Worm (Caenorhabditis elegans): ENCODE results near the gene sek-6.
A peak's percentile ranks its signal among the peaks of the same experiment; 100 is the strongest.

The sek-6 gene

ce11 chrX:10076334-10076733, 45.4 kb downstream of the sek-6 start:
- TF ChIP-seq cog-1 (tag; optimal IDR thresholded peaks at IDR 0.05) (no peak), med-1 (GFP tag; optimal IDR thresholded peaks at IDR 0.05; ENCODE audit: insufficient read depth) (no peak), flt-1 (GFP tag; IDR thresholded peaks at IDR 0.05) (no peak), T22C8.4 (GFP tag; IDR thresholded peaks at IDR 0.05) (no peak), ztf-23 (GFP tag; IDR thresholded peaks at IDR 0.05) (no peak), tab-1 (GFP tag; IDR thresholded peaks at IDR 0.05) (no peak), ztf-29 (GFP tag; IDR thresholded peaks at IDR 0.05) (no peak), ref-1 (GFP tag; conservative IDR thresholded peaks at IDR 0.05) (no peak), klf-2 (GFP tag; conservative IDR thresholded peaks at IDR 0.05) (no peak)

- TF ChIP-seq flt-1 (GFP tag; IDR thresholded peaks at IDR 0.05) (no peak), klf-2 (GFP tag; conservative IDR thresholded peaks at IDR 0.05) (no peak), T22C8.4 (GFP tag; IDR thresholded peaks at IDR 0.05) (no peak), ref-1 (GFP tag; conservative IDR thresholded peaks at IDR 0.05) (no peak), med-1 (GFP tag; optimal IDR thresholded peaks at IDR 0.05; ENCODE audit: insufficient read depth) (no peak)
These were observed 46.3 kb downstream of the sek-6 start, which contains the start of gene col-176 for ce11 chrX:10077297-10077696. col-176 (plus strand) TSS chrX:10077597.

- TF ChIP-seq ztf-23 (GFP tag; IDR thresholded peaks at IDR 0.05) (peak; percentile 38; the same call in 1 of the 2 replicates), flt-1 (GFP tag; IDR thresholded peaks at IDR 0.05) (no peak), T22C8.4 (GFP tag; IDR thresholded peaks at IDR 0.05) (no peak), ref-1 (GFP tag; conservative IDR thresholded peaks at IDR 0.05) (no peak), med-1 (GFP tag; optimal IDR thresholded peaks at IDR 0.05; ENCODE audit: insufficient read depth) (no peak), ztf-29 (GFP tag; IDR thresholded peaks at IDR 0.05) (no peak)
These were observed 47.1 kb downstream of the sek-6 start for ce11 chrX:10078089-10078488.

ce11 chrX:10078637-10079036, 47.7 kb downstream of the sek-6 start:
- TF ChIP-seq cog-1 (tag; optimal IDR thresholded peaks at IDR 0.05) (no peak), flt-1 (GFP tag; IDR thresholded peaks at IDR 0.05) (no peak), ref-1 (GFP tag; conservative IDR thresholded peaks at IDR 0.05) (no peak), med-1 (GFP tag; optimal IDR thresholded peaks at IDR 0.05; ENCODE audit: insufficient read depth) (no peak), ztf-23 (GFP tag; IDR thresholded peaks at IDR 0.05) (no peak), T22C8.4 (GFP tag; IDR thresholded peaks at IDR 0.05) (no peak), klf-2 (GFP tag; conservative IDR thresholded peaks at IDR 0.05) (no peak), ztf-29 (GFP tag; IDR thresholded peaks at IDR 0.05) (no peak), tab-1 (GFP tag; IDR thresholded peaks at IDR 0.05) (no peak)

- no peak for TF ChIP-seq med-1 (GFP tag; optimal IDR thresholded peaks at IDR 0.05; ENCODE audit: insufficient read depth)
- no peak for TF ChIP-seq ztf-23 (GFP tag; IDR thresholded peaks at IDR 0.05)
- TF ChIP-seq tab-1 (GFP tag; IDR thresholded peaks at IDR 0.05): no peak
- TF ChIP-seq klf-2 (GFP tag; conservative IDR thresholded peaks at IDR 0.05): no peak
- TF ChIP-seq ztf-29 (GFP tag; IDR thresholded peaks at IDR 0.05): no peak
- TF ChIP-seq ref-1 (GFP tag; conservative IDR thresholded peaks at IDR 0.05): no peak
- TF ChIP-seq T22C8.4 (GFP tag; IDR thresholded peaks at IDR 0.05): no peak
- no peak for TF ChIP-seq cog-1 (tag; optimal IDR thresholded peaks at IDR 0.05)
- TF ChIP-seq flt-1 (GFP tag; IDR thresholded peaks at IDR 0.05): no peak
These were observed 48.3 kb downstream of the sek-6 start for ce11 chrX:10079230-10079629.

DNA sequence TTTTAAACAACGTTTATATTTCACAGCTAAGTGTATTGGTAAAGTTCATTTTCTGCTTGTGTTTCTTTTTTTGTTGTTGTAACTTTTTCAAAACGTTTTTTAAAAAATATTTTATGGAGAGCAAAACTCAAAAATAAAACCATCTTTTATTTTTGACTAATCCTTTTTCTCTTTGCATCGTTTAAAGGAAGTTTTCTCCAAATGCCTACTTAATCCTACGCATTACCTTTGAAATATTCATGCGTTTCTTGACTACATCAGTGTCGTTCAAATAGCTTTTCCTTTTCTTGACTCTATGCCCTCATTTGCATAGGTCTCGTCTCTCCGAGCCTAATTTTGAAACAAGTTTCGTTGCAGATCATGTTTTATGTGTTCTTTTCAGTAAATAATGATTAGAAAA, 50.1 kb downstream of the sek-6 start:
- TF ChIP-seq ztf-23 (GFP tag; IDR thresholded peaks at IDR 0.05) (no peak), ztf-29 (GFP tag; IDR thresholded peaks at IDR 0.05) (no peak), T22C8.4 (GFP tag; IDR thresholded peaks at IDR 0.05) (no peak), cog-1 (tag; optimal IDR thresholded peaks at IDR 0.05) (no peak), klf-2 (GFP tag; conservative IDR thresholded peaks at IDR 0.05) (no peak), med-1 (GFP tag; optimal IDR thresholded peaks at IDR 0.05; ENCODE audit: insufficient read depth) (no peak), ref-1 (GFP tag; conservative IDR thresholded peaks at IDR 0.05) (no peak), tab-1 (GFP tag; IDR thresholded peaks at IDR 0.05) (no peak), flt-1 (GFP tag; IDR thresholded peaks at IDR 0.05) (no peak)

All from whole organism, midembryonic.